Fruit fly (Drosophila melanogaster): Measurements from ENCODE around the gene Jhbp1.

- TF ChIP-seq D1 (tag; optimal IDR thresholded peaks at IDR 0.05): peak; percentile 30
- TF ChIP-seq Pif1A (GFP tag; optimal IDR thresholded peaks at IDR 0.05): peak; percentile 15
- no peak for TF ChIP-seq EcR (GFP tag; optimal IDR thresholded peaks at IDR 0.05)
- peak; percentile 30 for TF ChIP-seq Pif1B (GFP tag; optimal IDR thresholded peaks at IDR 0.05)
- TF ChIP-seq CG17806 (tag; optimal IDR thresholded peaks at IDR 0.05): no peak
- TF ChIP-seq Ets98B (GFP tag; IDR thresholded peaks at IDR 0.05): no peak
- TF ChIP-seq CG8159 (tag; optimal IDR thresholded peaks at IDR 0.05): peak; percentile 15
- no peak for TF ChIP-seq CG10348 (GFP tag; IDR thresholded peaks at IDR 0.05)
- TF ChIP-seq Snoo (tag; optimal IDR thresholded peaks at IDR 0.05): no peak
- TF ChIP-seq CG13204 (GFP tag; optimal IDR thresholded peaks at IDR 0.05): no peak
- no peak for TF ChIP-seq CG8301 (tag; optimal IDR thresholded peaks at IDR 0.05)
- no peak for TF ChIP-seq rn (GFP tag; IDR thresholded peaks at IDR 0.05)
- TF ChIP-seq CG15710 (tag; optimal IDR thresholded peaks at IDR 0.05): peak; percentile 21
These were observed 12.7 kb upstream of the Jhbp1 start, which contains the start of gene Ubc6 for dm6 chr3R:4952571-4952929.
